Fruit fly (Drosophila melanogaster): Measurements from ENCODE around the gene kst.
A peak's percentile ranks its signal among the peaks of the same experiment; 100 is the strongest.

Gene kst

dm6 chr3L:3411699-3412098 is 75.0 kb downstream of the kst start:
- TF ChIP-seq Eip78C (GFP tag) (peak; percentile 32), Hr38 (GFP tag; optimal IDR thresholded peaks at IDR 0.05) (no peak)

DNA sequence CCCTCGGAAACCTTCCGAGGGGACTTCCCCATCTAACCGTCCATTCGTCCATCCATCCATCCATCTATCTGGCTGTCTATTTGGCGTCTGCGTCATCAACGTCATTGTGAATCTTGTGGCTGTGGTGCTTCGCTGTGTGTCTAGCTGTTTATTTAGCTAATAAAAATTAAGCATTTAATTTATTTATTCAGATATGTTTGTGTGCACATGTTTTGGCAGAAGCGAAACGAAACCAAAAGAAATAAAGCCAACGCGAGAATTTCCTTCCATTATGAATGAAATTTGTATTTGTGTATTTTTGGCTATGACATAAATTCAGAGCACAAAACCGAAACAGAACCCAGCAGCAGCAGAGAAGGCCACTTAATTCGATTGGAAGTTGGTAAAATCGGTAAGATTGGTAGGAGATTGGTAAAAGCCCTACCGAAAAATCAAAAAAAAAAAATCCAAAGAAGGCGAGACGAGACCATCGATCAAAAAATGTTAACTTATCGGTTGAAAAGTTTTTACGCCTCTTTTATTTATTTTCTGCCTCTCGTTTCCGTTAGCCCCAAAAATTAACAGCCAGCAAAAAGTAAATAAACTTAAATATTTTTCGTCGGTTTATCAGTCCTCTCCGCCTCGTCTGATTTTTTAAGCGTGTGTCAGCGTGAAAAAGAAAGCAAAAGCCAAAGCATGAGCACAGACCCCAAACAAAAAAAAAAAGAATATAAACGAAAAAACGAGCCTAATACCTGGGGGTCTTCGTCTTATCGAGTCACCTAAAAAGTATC is 78.3 kb downstream of the kst start:
- TF ChIP-seq dsx (GFP tag; optimal IDR thresholded peaks at IDR 0.05; ENCODE audit: poor library complexity, severe bottlenecking) (no peak), CG15336 (GFP tag; IDR thresholded peaks at IDR 0.05) (no peak), fkh (GFP tag; optimal IDR thresholded peaks at IDR 0.05) (peak; percentile 52), Hr39 (GFP tag; optimal IDR thresholded peaks at IDR 0.05) (no peak), acj6 (GFP tag; optimal IDR thresholded peaks at IDR 0.05) (no peak), Blimp-1 (GFP tag; optimal IDR thresholded peaks at IDR 0.05) (no peak), Hr4 (GFP tag; optimal IDR thresholded peaks at IDR 0.05) (no peak), svp (GFP tag) (peak; percentile 56), CG4318 (GFP tag; optimal IDR thresholded peaks at IDR 0.05) (no peak), CG11762 (GFP tag; optimal IDR thresholded peaks at IDR 0.05; ENCODE audit: insufficient read depth) (no peak), dac (GFP tag; optimal IDR thresholded peaks at IDR 0.05) (no peak), CG3919 (GFP tag; optimal IDR thresholded peaks at IDR 0.05) (no peak), CG7368 (GFP tag; optimal IDR thresholded peaks at IDR 0.05) (no peak), lz (GFP tag; optimal IDR thresholded peaks at IDR 0.05) (no peak), Sox14 (GFP tag; optimal IDR thresholded peaks at IDR 0.05) (no peak), Sox15 (GFP tag; optimal IDR thresholded peaks at IDR 0.05) (no peak)

DNA sequence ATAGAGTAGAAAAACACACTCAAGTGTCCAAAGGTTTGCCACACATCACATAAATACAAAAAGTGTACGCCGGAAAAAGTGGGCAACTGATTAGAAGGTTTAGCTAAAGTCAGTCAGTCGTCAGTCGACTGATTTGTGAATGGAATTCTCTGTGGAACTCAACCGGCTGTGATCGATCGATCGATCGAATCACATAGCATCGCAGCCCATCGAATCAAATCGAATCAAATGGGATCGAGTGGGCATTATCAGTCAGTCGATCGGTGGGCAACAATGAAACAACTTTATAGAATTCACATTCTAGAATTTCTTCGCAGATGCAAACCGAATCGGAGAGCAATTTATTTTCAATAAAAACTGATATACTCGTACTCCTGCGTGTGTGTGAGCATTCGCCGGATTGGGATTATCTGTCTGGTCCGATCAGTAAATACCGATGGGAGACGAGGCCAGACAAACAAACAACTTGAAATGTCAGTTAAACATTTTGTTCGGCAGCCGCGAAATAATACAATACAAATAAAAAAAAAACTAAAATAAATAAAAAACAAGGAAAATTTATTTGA is 79.1 kb downstream of the kst start:
- TF ChIP-seq Sox102F (GFP tag; optimal IDR thresholded peaks at IDR 0.05) (no peak), dac (GFP tag; optimal IDR thresholded peaks at IDR 0.05) (no peak), spab (GFP tag; optimal IDR thresholded peaks at IDR 0.05) (no peak), Gug (GFP tag; IDR thresholded peaks at IDR 0.05) (no peak), acj6 (GFP tag; optimal IDR thresholded peaks at IDR 0.05) (no peak), Ets96B (tag; optimal IDR thresholded peaks at IDR 0.05) (no peak), Eip78C (GFP tag) (peak; percentile 6), fkh (GFP tag; optimal IDR thresholded peaks at IDR 0.05) (peak; percentile 39), svp (GFP tag) (peak; percentile 30)

- TF ChIP-seq dsx (GFP tag; optimal IDR thresholded peaks at IDR 0.05; ENCODE audit: poor library complexity, severe bottlenecking) (no peak), CG11902 (GFP tag; optimal IDR thresholded peaks at IDR 0.05) (no peak), fkh (GFP tag; optimal IDR thresholded peaks at IDR 0.05) (peak; percentile 20), ss (GFP tag; optimal IDR thresholded peaks at IDR 0.05) (peak in 1 of 2 experiments; percentile 5), CG15336 (GFP tag; IDR thresholded peaks at IDR 0.05) (peak; percentile 30; the same call in 1 of the 2 replicates), CG8119 (GFP tag; IDR thresholded peaks at IDR 0.05) (peak; percentile 38; the same call in 2 of the 3 replicates), dac (GFP tag; optimal IDR thresholded peaks at IDR 0.05) (no peak), acj6 (GFP tag; optimal IDR thresholded peaks at IDR 0.05) (no peak), vri (GFP tag; optimal IDR thresholded peaks at IDR 0.05) (peak; percentile 74), Sox14 (GFP tag; optimal IDR thresholded peaks at IDR 0.05) (no peak), CG1621 (tag; optimal IDR thresholded peaks at IDR 0.05) (peak; percentile 6), CG7368 (GFP tag; optimal IDR thresholded peaks at IDR 0.05) (no peak), Blimp-1 (GFP tag; optimal IDR thresholded peaks at IDR 0.05) (no peak), svp (GFP tag) (peak; percentile 63), eg (GFP tag; IDR thresholded peaks at IDR 0.05) (peak; percentile 40; the same call in 2 of the 3 replicates), CG6276 (GFP tag; optimal IDR thresholded peaks at IDR 0.05) (peak; percentile 57), Eip78C (GFP tag) (peak; percentile 1), CG6163 (GFP tag; IDR thresholded peaks at IDR 0.05) (peak; percentile 42; the same call in 1 of the 3 replicates), CG34406 (GFP tag; optimal IDR thresholded peaks at IDR 0.05) (no peak)
These were observed 80.5 kb downstream of the kst start for dm6 chr3L:3417120-3417519.

All from whole organism, prepupa.